Fruit fly (Drosophila melanogaster): ENCODE data around the gene CG18558.

Gene CG18558

DNA sequence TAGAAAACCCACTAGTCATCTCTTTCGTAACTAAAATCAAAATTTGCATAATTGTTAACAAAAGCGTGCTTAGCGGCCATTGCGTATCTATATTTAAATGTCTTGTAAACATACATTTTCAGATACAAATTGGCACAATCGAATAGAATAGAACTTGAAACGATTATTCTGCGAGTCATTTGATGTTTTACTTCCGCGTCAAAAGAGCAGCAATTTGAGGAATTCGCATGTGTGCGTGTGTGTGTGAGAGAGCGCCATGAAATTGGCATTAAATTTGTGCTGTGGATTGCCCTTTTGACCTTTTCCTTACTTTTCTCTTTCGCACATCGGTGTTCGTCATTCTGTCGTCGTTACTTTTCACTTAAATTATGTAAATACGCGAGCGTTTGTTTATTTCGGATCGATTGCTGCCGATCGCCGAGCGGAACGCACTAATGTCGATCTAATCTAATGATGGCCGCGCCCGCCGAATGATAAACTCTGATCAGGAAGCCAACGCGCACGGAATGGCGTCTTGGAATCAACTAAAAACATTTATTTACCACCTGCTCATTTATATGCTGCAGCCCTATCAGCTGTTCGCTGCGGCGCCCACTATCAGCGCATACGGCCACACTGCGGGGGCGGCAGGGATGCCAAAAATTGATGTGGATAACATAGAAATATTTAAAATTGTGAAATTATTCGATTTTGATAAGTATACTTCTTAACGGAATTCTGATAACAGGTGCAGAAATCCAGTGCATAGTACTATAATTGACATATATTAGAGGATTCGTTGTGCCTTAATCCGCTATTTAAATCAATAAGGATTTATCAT lies 40.6 kb upstream of the CG18558 start (continued):
- TF ChIP-seq CG30431 (GFP tag; optimal IDR thresholded peaks at IDR 0.05) (no peak), ato (GFP tag; IDR thresholded peaks at IDR 0.05; ENCODE audit: partially characterized antibody) (peak; percentile 52), CG11093 (GFP tag; IDR thresholded peaks at IDR 0.05) (no peak), cad (GFP tag; optimal IDR thresholded peaks at IDR 0.05) (no peak), ara (GFP tag; IDR thresholded peaks at IDR 0.05) (peak; percentile 39; the same call in 1 of the 2 replicates), CG14050 (GFP tag; IDR thresholded peaks at IDR 0.05) (peak; percentile 22; the same call in 1 of the 3 replicates), Fer2 (tag; optimal IDR thresholded peaks at IDR 0.05) (peak; percentile 29), sd (tag; optimal IDR thresholded peaks at IDR 0.05) (peak; percentile 92), CG15479 (GFP tag; optimal IDR thresholded peaks at IDR 0.05) (no peak), Sin3A (optimal IDR thresholded peaks at IDR 0.05) (no peak), CG12299 (tag; optimal IDR thresholded peaks at IDR 0.05) (no peak), Eip74EF (GFP tag; optimal IDR thresholded peaks at IDR 0.05) (peak in 1 of 2 experiments; percentile 85), Neu2 (GFP tag; optimal IDR thresholded peaks at IDR 0.05; ENCODE audit: borderline replicate concordance) (no peak), cas (GFP tag; IDR thresholded peaks at IDR 0.05) (0 out of 2 replicates have a peak, but pooled peaks have one; percentile 15), HLHmδ (GFP tag; optimal IDR thresholded peaks at IDR 0.05) (peak; percentile 73), Opbp (GFP tag; IDR thresholded peaks at IDR 0.05; ENCODE audit: partially characterized antibody) (peak; percentile 71), dan (GFP tag; IDR thresholded peaks at IDR 0.05) (no peak), inv (GFP tag; IDR thresholded peaks at IDR 0.05; ENCODE audit: partially characterized antibody) (0 out of 2 replicates have a peak, but pooled peaks have one; percentile 18), CG3847 (GFP tag; IDR thresholded peaks at IDR 0.05) (peak; percentile 70), CG12155 (GFP tag; optimal IDR thresholded peaks at IDR 0.05) (no peak), Ets97D (GFP tag; optimal IDR thresholded peaks at IDR 0.05) (peak; percentile 71), slbo (GFP tag; IDR thresholded peaks at IDR 0.05) (peak; percentile 58), CG13287 (GFP tag; IDR thresholded peaks at IDR 0.05; ENCODE audit: partially characterized antibody) (peak; percentile 6; the same call in 1 of the 2 replicates), CG12219 (GFP tag; optimal IDR thresholded peaks at IDR 0.05) (peak; percentile 5), cwo (GFP tag; optimal IDR thresholded peaks at IDR 0.05) (no peak), CG9876 (GFP tag; optimal IDR thresholded peaks at IDR 0.05) (peak; percentile 1), CG7987 (GFP tag; optimal IDR thresholded peaks at IDR 0.05) (peak; percentile 83), CG9817 (tag; optimal IDR thresholded peaks at IDR 0.05) (peak; percentile 48), CG11723 (GFP tag; optimal IDR thresholded peaks at IDR 0.05) (no peak), Ada2b (GFP tag; IDR thresholded peaks at IDR 0.05) (no peak), Lhr (GFP tag; optimal IDR thresholded peaks at IDR 0.05) (peak; percentile 65), vvl (GFP tag; IDR thresholded peaks at IDR 0.05) (peak; percentile 68), CG17568 (GFP tag; optimal IDR thresholded peaks at IDR 0.05) (no peak), ind (GFP tag; optimal IDR thresholded peaks at IDR 0.05) (no peak), CG17186 (GFP tag; optimal IDR thresholded peaks at IDR 0.05) (peak; percentile 84), CG14441 (GFP tag; IDR thresholded peaks at IDR 0.05) (peak; percentile 69), CG10431 (GFP tag; optimal IDR thresholded peaks at IDR 0.05) (no peak), Dref (GFP tag; IDR thresholded peaks at IDR 0.05) (peak; percentile 56), CG7556 (GFP tag; optimal IDR thresholded peaks at IDR 0.05) (peak; percentile 53), MBD-R2 (GFP tag; IDR thresholded peaks at IDR 0.05) (peak; percentile 74), ham (GFP tag; IDR thresholded peaks at IDR 0.05) (peak; percentile 40; the same call in 1 of the 2 replicates), scrt (GFP tag; optimal IDR thresholded peaks at IDR 0.05) (peak; percentile 60), Hr78 (GFP tag; optimal IDR thresholded peaks at IDR 0.05) (peak in 1 of 2 experiments; percentile 98), CG15073 (GFP tag; optimal IDR thresholded peaks at IDR 0.05) (no peak), jigr1 (GFP tag; IDR thresholded peaks at IDR 0.05) (no peak), lab (GFP tag; optimal IDR thresholded peaks at IDR 0.05) (peak; percentile 60), Dp (GFP tag; optimal IDR thresholded peaks at IDR 0.05) (peak; percentile 68), cg (GFP tag; optimal IDR thresholded peaks at IDR 0.05) (peak; percentile 69)
